Worm (Caenorhabditis elegans) whole organism, late embryonic: ENCODE results near the gene R01H2.7.

Experiments used
- pha-4 ChIP-seq: fragments of 150-350 bp; optimal IDR thresholded peaks from 2 replicates; lab custom pipeline; 2018; ENCODE audit warnings: missing biosample characterization, missing genetic modification reagents, missing genetic modification characterization
- tbx-2 ChIP-seq: sonication (generic microtip); optimal IDR thresholded peaks from 2 replicates; lab custom pipeline; 2016; ENCODE audit warnings: missing genetic modification characterization, missing compliant biosample characterization

- TF ChIP-seq tbx-2 (tag; lab: Kevin White, UChicago) (no peak), pha-4 (tag; lab: Kevin White, UChicago) (no peak)
These were observed 53.0 kb downstream of the R01H2.7 start for ce11 chrIII:6992496-6992895.
